Worm (Caenorhabditis elegans) whole organism, L4 larva: ENCODE measurements around the gene T11F9.10.

Source experiments
- D1046.2 ChIP-seq: fragments of 200-800 bp; sonication (Bioruptor generic); IDR thresholded peaks from 2 replicates; pipeline ENCODE4 v1.3.6; 2022; ENCODE audit warnings: missing genetic modification characterization, missing compliant biosample characterization
- F10B5.3 ChIP-seq: sonication (generic microtip); optimal IDR thresholded peaks from 2 replicates; lab custom pipeline; 2016; ENCODE audit warnings: mild to moderate bottlenecking, missing genetic modification characterization, missing compliant biosample characterization
- F49E8.2 ChIP-seq: sonication (generic microtip); optimal IDR thresholded peaks from 2 replicates; lab custom pipeline; 2016; ENCODE audit warnings: missing compliant biosample characterization, mild to moderate bottlenecking, missing genetic modification characterization, borderline replicate concordance
- R02D3.7 ChIP-seq: fragments of 150-350 bp; sonication (generic microtip); optimal IDR thresholded peaks from 3 replicates; lab custom pipeline; 2014; ENCODE audit warnings: missing biosample characterization, missing genetic modification characterization
- Y105C5A.15 ChIP-seq: fragments of 200-800 bp; sonication (Bioruptor generic); IDR thresholded peaks from 2 replicates; pipeline ENCODE4 v1.3.6; 2022; ENCODE audit warnings: missing genetic modification characterization, missing compliant biosample characterization
- Y5F2A.4 ChIP-seq: fragments of 200-800 bp; sonication (Bioruptor generic); optimal IDR thresholded peaks from 2 replicates; lab custom pipeline; 2018; ENCODE audit warnings: mild to moderate bottlenecking, missing genetic modification characterization, missing compliant biosample characterization
- Y75B8A.6 ChIP-seq: fragments of 200-800 bp; sonication (Bioruptor generic); IDR thresholded peaks from 2 replicates; pipeline ENCODE4 v1.3.6; 2022; ENCODE audit warnings: missing genetic modification reagents, missing genetic modification characterization, missing compliant biosample characterization
- ZK546.5 ChIP-seq, 2 experiments: sonication (generic microtip); optimal IDR thresholded peaks; 2 replicates each; lab custom pipeline; 2017; ENCODE audit warnings: missing biosample characterization in 2 of 2, missing genetic modification characterization in 2 of 2
- aha-1 ChIP-seq: fragments of 150-350 bp; peaks from one replicate; lab custom pipeline; 2014; ENCODE audit warnings: missing biosample characterization, missing genetic modification characterization
- ama-1 ChIP-seq: fragments of 150-350 bp; optimal IDR thresholded peaks from 2 replicates; lab custom pipeline; 2014; ENCODE audit warnings: inconsistent platforms, mixed read lengths
- arid-1 ChIP-seq: fragments of 200-800 bp; sonication (Bioruptor generic); conservative IDR thresholded peaks from 2 replicates; pipeline ENCODE4 v1.3.6; 2022; ENCODE audit warnings: missing genetic modification reagents, missing genetic modification characterization, missing compliant biosample characterization
- attf-4 ChIP-seq: sonication (generic microtip); optimal IDR thresholded peaks from 3 replicates; lab custom pipeline; 2017; ENCODE audit warnings: missing biosample characterization, missing genetic modification characterization
- ceh-20 ChIP-seq: fragments of 200-800 bp; sonication (Bioruptor generic); IDR thresholded peaks from 2 replicates; pipeline ENCODE4 v1.3.6; 2022; ENCODE audit warnings: missing genetic modification reagents, missing genetic modification characterization, missing compliant biosample characterization
- ceh-82 ChIP-seq: sonication (generic microtip); optimal IDR thresholded peaks from 2 replicates; lab custom pipeline; 2017; ENCODE audit warnings: missing biosample characterization, missing genetic modification characterization
- cey-2 ChIP-seq: sonication (generic microtip); optimal IDR thresholded peaks from 3 replicates; lab custom pipeline; 2017; ENCODE audit warnings: missing genetic modification characterization, mild to moderate bottlenecking, missing compliant biosample characterization, antibody characterized with exemption, borderline replicate concordance; ENCODE audit not compliant: insufficient read depth
- ctbp-1 ChIP-seq: fragments of 200-800 bp; sonication (Bioruptor generic); IDR thresholded peaks from 2 replicates; pipeline ENCODE4 v1.3.6; 2022; ENCODE audit warnings: missing genetic modification reagents, missing genetic modification characterization, missing compliant biosample characterization
- daf-8 ChIP-seq: fragments of 200-800 bp; sonication (Bioruptor generic); IDR thresholded peaks from 2 replicates; pipeline ENCODE4 v1.3.6; 2022; ENCODE audit warnings: missing genetic modification characterization, missing compliant biosample characterization
- dmd-8 ChIP-seq: fragments of 200-800 bp; sonication (Bioruptor generic); IDR thresholded peaks from 2 replicates; pipeline ENCODE4 v1.3.6; 2022; ENCODE audit warnings: missing genetic modification characterization, missing compliant biosample characterization
- dve-1 ChIP-seq: sonication (generic microtip); optimal IDR thresholded peaks from 2 replicates; lab custom pipeline; 2017; ENCODE audit warnings: antibody characterized with exemption, mild to moderate bottlenecking, missing genetic modification characterization, missing compliant biosample characterization; ENCODE audit not compliant: insufficient read depth
- hif-1 ChIP-seq, 2 experiments: sonication (generic microtip); optimal IDR thresholded peaks; 2 replicates each; lab custom pipeline; 2016 to 2017; ENCODE audit warnings: missing compliant biosample characterization in 2 of 2, missing genetic modification characterization in 2 of 2, missing genetic modification reagents in 2 of 2, missing genotype in 2 of 2, mild to moderate bottlenecking in 1 of 2
- hlh-30 ChIP-seq: sonication (generic microtip); optimal IDR thresholded peaks from 2 replicates; lab custom pipeline; 2017; ENCODE audit warnings: antibody characterized with exemption, mild to moderate bottlenecking, missing genetic modification characterization, missing compliant biosample characterization; ENCODE audit not compliant: insufficient read depth
- lim-7 ChIP-seq: fragments of 200-800 bp; sonication (Bioruptor generic); IDR thresholded peaks from 2 replicates; pipeline ENCODE4 v1.3.6; 2022; ENCODE audit warnings: missing genetic modification characterization, missing compliant biosample characterization
- lin-1 ChIP-seq: fragments of 200-800 bp; sonication (Bioruptor generic); IDR thresholded peaks from 2 replicates; pipeline ENCODE4 v1.3.6; 2022; ENCODE audit warnings: missing genetic modification reagents, missing genetic modification characterization, missing compliant biosample characterization
- lin-15B ChIP-seq: fragments of 150-350 bp; sonication (generic microtip); optimal IDR thresholded peaks from 3 replicates; lab custom pipeline; 2014; ENCODE audit warnings: missing biosample characterization, missing genetic modification characterization
- lin-38 ChIP-seq: fragments of 200-800 bp; sonication (Bioruptor generic); IDR thresholded peaks from 2 replicates; pipeline ENCODE4 v1.3.6; 2022; ENCODE audit warnings: missing genetic modification reagents, missing genetic modification characterization, missing compliant biosample characterization
- lin-39 ChIP-seq: fragments of 150-350 bp; optimal IDR thresholded peaks from 2 replicates; lab custom pipeline; 2014; ENCODE audit warnings: missing biosample characterization, missing genetic modification reagents, missing genetic modification characterization
- lsy-2 ChIP-seq, 2 experiments: fragments of 150-350 bp in 1 of 2; sonication (generic microtip) in 1 of 2; optimal IDR thresholded peaks; 2 replicates each; lab custom pipeline; 2014 to 2017; ENCODE audit warnings: missing biosample characterization in 2 of 2, missing genetic modification characterization in 2 of 2
- madf-9 ChIP-seq: fragments of 200-800 bp; sonication (Bioruptor generic); conservative IDR thresholded peaks from 2 replicates; pipeline ENCODE4 v1.3.6; 2022; ENCODE audit warnings: missing genetic modification reagents, missing genetic modification characterization, missing compliant biosample characterization
- mdl-1 ChIP-seq, 2 experiments: fragments of 150-350 bp in 1 of 2; sonication (generic microtip) in 1 of 2; optimal IDR thresholded peaks; 2 replicates each; lab custom pipeline; 2014 to 2017; ENCODE audit warnings: missing biosample characterization in 2 of 2, missing genetic modification characterization in 2 of 2
- mdt-29 ChIP-seq: fragments of 200-800 bp; sonication (Bioruptor generic); IDR thresholded peaks from 2 replicates; pipeline ENCODE4 v1.3.6; 2022; ENCODE audit warnings: missing genetic modification reagents, missing genetic modification characterization, missing compliant biosample characterization
- mxl-2 ChIP-seq: fragments of 200-800 bp; sonication (Bioruptor generic); conservative IDR thresholded peaks from 2 replicates; pipeline ENCODE4 v1.3.6; 2022; ENCODE audit warnings: missing genetic modification reagents, missing genetic modification characterization, missing compliant biosample characterization
- nhr-237 ChIP-seq: sonication (generic microtip); optimal IDR thresholded peaks from 2 replicates; lab custom pipeline; 2017; ENCODE audit warnings: missing biosample characterization, missing genetic modification characterization
- nhr-25 ChIP-seq: sonication (generic microtip); optimal IDR thresholded peaks from 2 replicates; lab custom pipeline; 2017; ENCODE audit warnings: missing genetic modification characterization, mild to moderate bottlenecking, missing compliant biosample characterization, antibody characterized with exemption, moderate library complexity, borderline replicate concordance; ENCODE audit not compliant: insufficient read depth
- nhr-41 ChIP-seq: fragments of 200-800 bp; sonication (Bioruptor generic); IDR thresholded peaks from 2 replicates; pipeline ENCODE4 v1.3.6; 2022; ENCODE audit warnings: missing genetic modification reagents, missing genetic modification characterization, missing compliant biosample characterization
- nhr-42 ChIP-seq: fragments of 200-800 bp; sonication (Bioruptor generic); IDR thresholded peaks from 2 replicates; pipeline ENCODE4 v1.3.6; 2022; ENCODE audit warnings: missing genetic modification characterization, missing compliant biosample characterization
- nhr-6 ChIP-seq: fragments of 150-350 bp; optimal IDR thresholded peaks from 2 replicates; lab custom pipeline; 2014; ENCODE audit warnings: missing biosample characterization, missing genetic modification characterization
- pha-4 ChIP-seq, 2 experiments: fragments of 150-350 bp in 1 of 2; fragments of 200-800 bp in 1 of 2; sonication (Bioruptor generic) in 1 of 2; IDR thresholded peaks in 1 of 2; optimal IDR thresholded peaks in 1 of 2; 2 replicates each; pipeline versions ENCODE4 v1.3.6 to Lab custom; 2014 to 2022; ENCODE audit warnings: missing genetic modification characterization in 2 of 2, missing genetic modification reagents in 2 of 2, missing biosample characterization in 1 of 2, missing compliant biosample characterization in 1 of 2
- php-3 ChIP-seq: fragments of 200-800 bp; sonication (Bioruptor generic); IDR thresholded peaks from 2 replicates; pipeline ENCODE4 v1.3.6; 2022; ENCODE audit warnings: missing genetic modification reagents, missing genetic modification characterization, missing compliant biosample characterization
- pqm-1 ChIP-seq: sonication (generic microtip); optimal IDR thresholded peaks from 2 replicates; lab custom pipeline; 2017; ENCODE audit warnings: missing biosample characterization, missing genetic modification characterization
- sdz-12 ChIP-seq: fragments of 200-800 bp; sonication (Bioruptor generic); optimal IDR thresholded peaks from 2 replicates; lab custom pipeline; 2018; ENCODE audit warnings: mild to moderate bottlenecking, missing genetic modification characterization, missing compliant biosample characterization
- set-16 ChIP-seq: fragments of 200-800 bp; sonication (Bioruptor generic); IDR thresholded peaks from 2 replicates; pipeline ENCODE4 v1.3.6; 2022; ENCODE audit warnings: missing genetic modification reagents, missing genetic modification characterization, missing compliant biosample characterization
- unc-39 ChIP-seq: sonication (generic microtip); optimal IDR thresholded peaks from 2 replicates; lab custom pipeline; 2017; ENCODE audit warnings: missing biosample characterization, missing genetic modification characterization
- unc-62 ChIP-seq, 3 experiments: fragments of 150-350 bp in 1 of 3; sonication (generic microtip); optimal IDR thresholded peaks in 2 of 3; peaks in 1 of 3; 1 replicate in 1 of 3; 2 replicates in 2 of 3; lab custom pipeline; 2014 to 2017; ENCODE audit warnings: missing biosample characterization in 3 of 3, missing genetic modification characterization in 3 of 3, missing genetic modification reagents in 3 of 3, missing genotype in 1 of 3
- zag-1 ChIP-seq: fragments of 150-350 bp; optimal IDR thresholded peaks from 2 replicates; lab custom pipeline; 2014; ENCODE audit warnings: missing biosample characterization, missing genetic modification characterization
- zfp-2 ChIP-seq: sonication (generic microtip); optimal IDR thresholded peaks from 2 replicates; lab custom pipeline; 2016; ENCODE audit warnings: mild to moderate bottlenecking, missing genetic modification characterization, missing compliant biosample characterization
- zfp-3 ChIP-seq: fragments of 200-800 bp; sonication (Bioruptor generic); conservative IDR thresholded peaks from 2 replicates; pipeline ENCODE4 v1.3.6; 2022; ENCODE audit warnings: missing genetic modification reagents, missing genetic modification characterization, missing compliant biosample characterization
- zip-2 ChIP-seq: fragments of 150-350 bp; optimal IDR thresholded peaks from 2 replicates; lab custom pipeline; 2014; ENCODE audit warnings: missing biosample characterization, missing genetic modification characterization
- ztf-7 ChIP-seq: fragments of 150-350 bp; optimal IDR thresholded peaks from 2 replicates; lab custom pipeline; 2014; ENCODE audit warnings: missing biosample characterization, missing genetic modification characterization

Gene T11F9.10

DNA sequence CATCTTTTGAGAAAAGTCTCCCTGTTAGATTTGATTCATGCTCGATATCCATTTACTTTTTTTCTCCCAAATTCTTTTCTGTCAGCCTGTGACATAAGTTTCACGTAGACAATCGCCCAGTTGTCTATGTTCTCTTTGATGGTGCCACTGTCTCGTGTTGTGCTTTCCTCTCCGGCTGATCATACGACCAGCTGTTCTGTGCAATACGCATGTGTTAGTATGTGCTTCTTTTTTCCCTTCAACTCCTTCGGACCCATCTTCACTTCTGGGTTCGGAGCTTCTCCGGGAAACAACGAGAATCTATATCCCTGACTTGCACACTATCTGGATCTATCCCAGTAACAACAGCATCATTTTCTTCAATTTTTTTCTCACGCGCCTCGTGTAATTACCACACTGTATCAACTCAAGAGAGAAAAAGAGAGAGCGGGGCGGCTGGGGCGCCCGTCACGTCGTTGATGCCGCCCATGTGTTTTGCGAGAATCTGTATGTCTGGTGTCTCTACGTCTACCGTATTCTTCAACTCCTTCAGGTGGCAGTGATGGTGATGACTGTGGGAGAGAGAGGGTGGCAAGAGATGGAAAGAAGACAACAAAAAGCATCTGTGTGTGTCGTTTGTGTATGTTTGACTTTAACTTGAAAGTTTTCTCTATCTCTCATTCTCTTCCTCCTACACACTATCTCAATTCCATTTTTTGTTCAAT, 45.2 kb downstream of the T11F9.10 start (continued):
- TF ChIP-seq pha-4 (GFP tag; IDR thresholded peaks at IDR 0.05; lab: Robert Waterston, UW), result peak; percentile 59; the same call in 1 of the 2 replicates
- peak; percentile 46 for TF ChIP-seq pha-4 (tag; optimal IDR thresholded peaks at IDR 0.05; lab: Kevin White, UChicago)
- TF ChIP-seq unc-39 (tag; lab: Kevin White, UChicago), result no peak
- 0 out of 2 replicates have a peak, but pooled peaks have one; percentile 24 for TF ChIP-seq nhr-41
- TF ChIP-seq unc-62 (GFP tag; optimal IDR thresholded peaks at IDR 0.05 in 1 of 2; lab: Kevin White, UChicago), result peak in 1 of 2 experiments; percentile 98
- TF ChIP-seq unc-62 (tag; optimal IDR thresholded peaks at IDR 0.05; lab: Kevin White, UChicago), result no peak
- no peak for TF ChIP-seq attf-4 (tag; lab: Kevin White, UChicago)
- peak; percentile 40 for TF ChIP-seq nhr-6 (tag; lab: Kevin White, UChicago)
- TF ChIP-seq pqm-1 (tag; lab: Kevin White, UChicago), result peak; percentile 84
- TF ChIP-seq madf-9, result peak; percentile 32; the same call in 1 of the 2 replicates
- peak in 1 of 2 experiments; percentile 71 for TF ChIP-seq hif-1 (tag; optimal IDR thresholded peaks at IDR 0.05; lab: Kevin White, UChicago)
- TF ChIP-seq lim-7 (GFP tag; lab: Robert Waterston, UW), result no peak
- TF ChIP-seq lin-38, result peak; percentile 48
- TF ChIP-seq Y5F2A.4 (GFP tag; lab: Kevin White, UChicago), result no peak
- no peak for TF ChIP-seq Y105C5A.15
- TF ChIP-seq mdl-1 (tag; optimal IDR thresholded peaks at IDR 0.05; lab: Kevin White, UChicago), result peak; percentile 78 to 96
- no peak for TF ChIP-seq D1046.2 (GFP tag; lab: Robert Waterston, UW)
- TF ChIP-seq zag-1 (tag; lab: Kevin White, UChicago), result no peak
- peak; percentile 43; the same call in 1 of the 2 replicates for TF ChIP-seq ctbp-1
- TF ChIP-seq ceh-82, result no peak
- no peak for TF ChIP-seq lin-15B (tag; lab: Kevin White, UChicago)
- TF ChIP-seq daf-8 (GFP tag; lab: Robert Waterston, UW), result no peak
- TF ChIP-seq dve-1 (tag; lab: Kevin White, UChicago), result peak; percentile 92
- TF ChIP-seq F10B5.3, result no peak
- TF ChIP-seq set-16, result peak; percentile 59; the same call in 1 of the 2 replicates
- no peak for TF ChIP-seq zip-2 (tag; lab: Kevin White, UChicago)
- TF ChIP-seq hlh-30 (tag; lab: Kevin White, UChicago), result peak; percentile 89
- no peak for TF ChIP-seq lin-39 (tag; lab: Kevin White, UChicago)
- TF ChIP-seq zfp-3 (GFP tag; lab: Robert Waterston, UW), result peak; percentile 43; the same call in 1 of the 2 replicates
- no peak for TF ChIP-seq ztf-7
- TF ChIP-seq Y75B8A.6 (GFP tag; lab: Robert Waterston, UW), result no peak
- TF ChIP-seq F49E8.2, result no peak
- TF ChIP-seq dmd-8 (GFP tag; lab: Robert Waterston, UW), result no peak
- TF ChIP-seq ceh-20, result peak; percentile 59; the same call in 1 of the 2 replicates
- TF ChIP-seq ZK546.5 (tag; optimal IDR thresholded peaks at IDR 0.05; lab: Kevin White, UChicago), result no peak
- no peak for TF ChIP-seq ama-1 (lab: Kevin White, UChicago)
- TF ChIP-seq mdt-29, result 0 out of 2 replicates have a peak, but pooled peaks have one; percentile 31
- no peak for TF ChIP-seq R02D3.7
- TF ChIP-seq nhr-237 (tag; lab: Kevin White, UChicago), result no peak
- TF ChIP-seq lsy-2 (tag; optimal IDR thresholded peaks at IDR 0.05; lab: Kevin White, UChicago), result peak; percentile 63 to 77
- peak; percentile 88 for TF ChIP-seq aha-1
- TF ChIP-seq php-3 (GFP tag; lab: Robert Waterston, UW), result 0 out of 2 replicates have a peak, but pooled peaks have one; percentile 45
- TF ChIP-seq nhr-25 (tag; lab: Kevin White, UChicago), result peak; percentile 80
- TF ChIP-seq mxl-2 (GFP tag; lab: Robert Waterston, UW), result no peak
- no peak for TF ChIP-seq nhr-42 (GFP tag; lab: Robert Waterston, UW)
- peak; percentile 26 for TF ChIP-seq zfp-2 (tag; lab: Kevin White, UChicago)
- no peak for TF ChIP-seq sdz-12 (GFP tag; lab: Kevin White, UChicago)
- TF ChIP-seq lin-1 (GFP tag; lab: Robert Waterston, UW), result peak; percentile 64
- no peak for TF ChIP-seq arid-1 (GFP tag; lab: Robert Waterston, UW)
- TF ChIP-seq cey-2 (tag; lab: Kevin White, UChicago), result peak; percentile 4
